Fruit fly (Drosophila melanogaster) whole organism, embryonic: ENCODE measurements around the gene CG46397.
A peak's percentile ranks its signal among the peaks of the same experiment; 100 is the strongest.

Experiments used
- Atf6 ChIP-seq: fragments of 200-800 bp; sonication (Bioruptor generic); IDR thresholded peaks from 2 replicates; pipeline ENCODE4 v1.3.6; 2022; ENCODE audit warnings: missing biosample characterization, missing genetic modification characterization
- Blimp-1 ChIP-seq: fragments of 200-800 bp; sonication (Bioruptor generic); optimal IDR thresholded peaks from 3 replicates; lab custom pipeline; 2018; ENCODE audit warnings: missing biosample characterization, missing genetic modification characterization, mild to moderate bottlenecking, moderate library complexity, missing genetic modification reagents
- CG1024 ChIP-seq: fragments of 200-800 bp; sonication (Bioruptor generic); IDR thresholded peaks from 2 replicates; pipeline ENCODE4 v1.3.6; 2022; ENCODE audit warnings: missing biosample characterization, missing genetic modification characterization
- CG10565 ChIP-seq: fragments of 200-800 bp; sonication (Bioruptor generic); optimal IDR thresholded peaks from 3 replicates; lab custom pipeline; 2016; ENCODE audit warnings: missing biosample characterization, mild to moderate bottlenecking, missing genetic modification characterization
- CG10979 ChIP-seq: fragments of 200-800 bp; sonication (Bioruptor generic); optimal IDR thresholded peaks from 2 replicates; lab custom pipeline; 2018; ENCODE audit warnings: missing biosample characterization, mild to moderate bottlenecking, missing genetic modification characterization, moderate library complexity
- CG11398 ChIP-seq: fragments of 200-800 bp; sonication (Bioruptor generic); optimal IDR thresholded peaks from 2 replicates; lab custom pipeline; 2016; ENCODE audit warnings: missing biosample characterization, missing genetic modification characterization
- CG1603 ChIP-seq: fragments of 200-800 bp; sonication (Bioruptor generic); optimal IDR thresholded peaks from 2 replicates; lab custom pipeline; 2019; ENCODE audit warnings: missing biosample characterization, mild to moderate bottlenecking, missing genetic modification characterization, moderate library complexity
- CG17385 ChIP-seq: fragments of 200-800 bp; sonication (Bioruptor generic); optimal IDR thresholded peaks from 3 replicates; lab custom pipeline; 2018; ENCODE audit warnings: missing biosample characterization, mild to moderate bottlenecking, missing genetic modification characterization
- CG18011 ChIP-seq: fragments of 200-800 bp; sonication (Bioruptor generic); optimal IDR thresholded peaks from 2 replicates; lab custom pipeline; 2017; ENCODE audit warnings: missing biosample characterization, missing genetic modification characterization, mild to moderate bottlenecking, moderate library complexity, missing genotype
- CG32532 ChIP-seq: fragments of 200-800 bp; sonication (Bioruptor generic); IDR thresholded peaks from 2 replicates; pipeline ENCODE4 v1.3.6; 2022; ENCODE audit warnings: missing biosample characterization, missing genetic modification characterization
- CG32772 ChIP-seq: fragments of 200-800 bp; sonication (Bioruptor generic); IDR thresholded peaks from 2 replicates; pipeline ENCODE4 v1.3.6; 2022; ENCODE audit warnings: missing biosample characterization, missing genetic modification characterization
- CG4328 ChIP-seq: fragments of 200-800 bp; sonication (Bioruptor generic); optimal IDR thresholded peaks from 3 replicates; lab custom pipeline; 2017; ENCODE audit warnings: missing biosample characterization, missing genetic modification reagents, missing genetic modification characterization
- CG4730 ChIP-seq: fragments of 200-800 bp; sonication (Bioruptor generic); IDR thresholded peaks from 2 replicates; pipeline ENCODE4 v1.3.6; 2022; ENCODE audit warnings: missing biosample characterization, missing genetic modification characterization
- CG6854 ChIP-seq: fragments of 200-800 bp; sonication (Bioruptor generic); optimal IDR thresholded peaks from 3 replicates; lab custom pipeline; 2017; ENCODE audit warnings: missing biosample characterization, mild to moderate bottlenecking, missing genetic modification characterization
- CG7372 ChIP-seq: fragments of 200-800 bp; sonication (Bioruptor generic); IDR thresholded peaks from 2 replicates; pipeline ENCODE4 v1.3.6; 2022; ENCODE audit warnings: missing biosample characterization, missing genetic modification characterization
- CG8388 ChIP-seq: fragments of 200-800 bp; sonication (Bioruptor generic); optimal IDR thresholded peaks from 2 replicates; lab custom pipeline; 2019; ENCODE audit warnings: missing biosample characterization, mild to moderate bottlenecking, missing genetic modification characterization, moderate library complexity
- CTCF ChIP-seq: fragments of 200-800 bp; sonication (Bioruptor generic); optimal IDR thresholded peaks from 2 replicates; lab custom pipeline; 2017; ENCODE audit warnings: missing biosample characterization, mild to moderate bottlenecking, missing genetic modification characterization, moderate library complexity
- Dip3 ChIP-seq: fragments of 200-800 bp; sonication (Bioruptor generic); optimal IDR thresholded peaks from 3 replicates; lab custom pipeline; 2016; ENCODE audit warnings: missing biosample characterization, missing genetic modification characterization
- Dp ChIP-seq: fragments of 200-800 bp; sonication (Bioruptor generic); optimal IDR thresholded peaks from 2 replicates; lab custom pipeline; 2018; ENCODE audit warnings: missing biosample characterization, mild to moderate bottlenecking, missing genetic modification characterization, moderate library complexity
- E2f2 ChIP-seq: fragments of 200-800 bp; sonication (Bioruptor generic); IDR thresholded peaks from 2 replicates; pipeline ENCODE4 v1.3.6; 2022; ENCODE audit warnings: missing biosample characterization, missing genetic modification characterization
- ERR ChIP-seq: fragments of 200-800 bp; sonication (Bioruptor generic); optimal IDR thresholded peaks from 2 replicates; lab custom pipeline; 2016; ENCODE audit warnings: missing biosample characterization, missing genetic modification characterization
- H15 ChIP-seq: fragments of 200-800 bp; sonication (Bioruptor generic); IDR thresholded peaks from 3 replicates; pipeline ENCODE4 v1.3.6; 2022; ENCODE audit warnings: missing biosample characterization, missing genetic modification characterization
- HLHmδ ChIP-seq: fragments of 200-800 bp; sonication (Bioruptor generic); optimal IDR thresholded peaks from 2 replicates; lab custom pipeline; 2018; ENCODE audit warnings: missing biosample characterization, mild to moderate bottlenecking, missing genetic modification characterization, moderate library complexity
- Hand ChIP-seq: fragments of 200-800 bp; sonication (Bioruptor generic); optimal IDR thresholded peaks from 2 replicates; lab custom pipeline; 2017; ENCODE audit warnings: mild to moderate bottlenecking, missing biosample characterization, missing genetic modification reagents, missing genetic modification characterization
- HmgD ChIP-seq: fragments of 200-800 bp; sonication (Bioruptor generic); optimal IDR thresholded peaks from 3 replicates; lab custom pipeline; 2016; ENCODE audit warnings: missing biosample characterization, missing genetic modification characterization
- Mad ChIP-seq: fragments of 200-800 bp; sonication (Bioruptor generic); optimal IDR thresholded peaks from 2 replicates; lab custom pipeline; 2016; ENCODE audit warnings: missing biosample characterization, missing genetic modification characterization
- Med ChIP-seq: fragments of 200-800 bp; sonication (Bioruptor generic); peaks from one replicate; lab custom pipeline; 2016; ENCODE audit warnings: missing biosample characterization, missing genetic modification characterization, mild to moderate bottlenecking, inconsistent platforms, moderate library complexity
- Meics ChIP-seq: fragments of 200-800 bp; sonication (Bioruptor generic); optimal IDR thresholded peaks from 2 replicates; lab custom pipeline; 2017; ENCODE audit warnings: missing biosample characterization, mild to moderate bottlenecking, missing genetic modification characterization
- NfI ChIP-seq: fragments of 200-800 bp; sonication (Bioruptor generic); optimal IDR thresholded peaks from 3 replicates; lab custom pipeline; 2018; ENCODE audit warnings: missing biosample characterization, mild to moderate bottlenecking, missing genetic modification characterization, moderate library complexity
- Ravus ChIP-seq: fragments of 200-800 bp; sonication (Bioruptor generic); IDR thresholded peaks from 2 replicates; pipeline ENCODE4 v1.3.6; 2022; ENCODE audit warnings: missing biosample characterization, missing genetic modification characterization
- Rfx ChIP-seq: fragments of 200-800 bp; sonication (Bioruptor generic); IDR thresholded peaks from 2 replicates; pipeline ENCODE4 v1.3.6; 2022; ENCODE audit warnings: missing biosample characterization, missing genetic modification characterization
- Scr ChIP-seq: fragments of 200-800 bp; sonication (Bioruptor generic); IDR thresholded peaks from 2 replicates; pipeline ENCODE4 v1.3.6; 2022; ENCODE audit warnings: missing biosample characterization, missing genetic modification characterization; ENCODE audit not compliant: partially characterized antibody
- Sox100B ChIP-seq: fragments of 200-800 bp; sonication (Bioruptor generic); optimal IDR thresholded peaks from 3 replicates; lab custom pipeline; 2018; ENCODE audit warnings: missing biosample characterization, mild to moderate bottlenecking, missing genetic modification characterization
- Sry-δ ChIP-seq: fragments of 200-800 bp; sonication (Bioruptor generic); optimal IDR thresholded peaks from 2 replicates; lab custom pipeline; 2016; ENCODE audit warnings: missing biosample characterization, missing genetic modification characterization
- al ChIP-seq: fragments of 200-800 bp; sonication (Bioruptor generic); IDR thresholded peaks from 2 replicates; pipeline ENCODE4 v1.3.6; 2022; ENCODE audit warnings: missing biosample characterization, missing genetic modification characterization
- bab2 ChIP-seq: fragments of 200-800 bp; sonication (Bioruptor generic); optimal IDR thresholded peaks from 2 replicates; lab custom pipeline; 2016; ENCODE audit warnings: missing biosample characterization, missing genetic modification characterization
- cwo ChIP-seq: fragments of 200-800 bp; sonication (Bioruptor generic); optimal IDR thresholded peaks from 3 replicates; lab custom pipeline; 2017; ENCODE audit warnings: missing biosample characterization, missing genetic modification characterization, mild to moderate bottlenecking, moderate library complexity, missing genetic modification reagents
- dmrt99B ChIP-seq: fragments of 200-800 bp; sonication (Bioruptor generic); optimal IDR thresholded peaks from 2 replicates; lab custom pipeline; 2018; ENCODE audit warnings: missing biosample characterization, mild to moderate bottlenecking, missing genetic modification characterization, moderate library complexity
- grau ChIP-seq: fragments of 200-800 bp; optimal IDR thresholded peaks from 3 replicates; lab custom pipeline; 2019; ENCODE audit warnings: missing biosample characterization, mild to moderate bottlenecking, missing genetic modification characterization, moderate library complexity
- nmo ChIP-seq: fragments of 200-800 bp; sonication (Bioruptor generic); optimal IDR thresholded peaks from 2 replicates; lab custom pipeline; 2018; ENCODE audit warnings: missing biosample characterization, mild to moderate bottlenecking, missing genetic modification characterization, moderate library complexity
- otp ChIP-seq: fragments of 200-800 bp; sonication (Bioruptor generic); IDR thresholded peaks from 3 replicates; pipeline ENCODE4, ENCODE4 v1.3.6; 2022; ENCODE audit warnings: missing biosample characterization, missing genetic modification characterization
- p53 ChIP-seq: fragments of 200-800 bp; sonication (Bioruptor generic); optimal IDR thresholded peaks from 2 replicates; lab custom pipeline; 2016; ENCODE audit warnings: missing biosample characterization, missing genetic modification characterization
- pan ChIP-seq, 4 experiments: fragments of >200 bp in 3 of 4; fragments of 200-800 bp in 1 of 4; sonication (Bioruptor generic) in 1 of 4; optimal IDR thresholded peaks in 3 of 4; IDR thresholded peaks in 1 of 4; 2 replicates each; pipeline versions ENCODE4 v1.3.6 to Lab custom; 2017 to 2022; ENCODE audit warnings: missing biosample characterization in 2 of 4, missing genetic modification characterization in 2 of 4, mixed read lengths in 1 of 4
- prd ChIP-seq, 3 experiments: fragments of >200 bp in 2 of 3; fragments of 200-800 bp in 1 of 3; sonication (Bioruptor generic) in 1 of 3; optimal IDR thresholded peaks in 2 of 3; IDR thresholded peaks in 1 of 3; 2 replicates in 2 of 3; 3 replicates in 1 of 3; pipeline versions ENCODE4 v1.3.6 to Lab custom; 2017 to 2022; ENCODE audit warnings: missing biosample characterization in 1 of 3, missing genetic modification characterization in 1 of 3
- sd ChIP-seq: fragments of 200-800 bp; sonication (Bioruptor generic); optimal IDR thresholded peaks from 3 replicates; lab custom pipeline; 2018; ENCODE audit warnings: missing biosample characterization, mild to moderate bottlenecking, missing genetic modification characterization, moderate library complexity
- so ChIP-seq: fragments of 200-800 bp; sonication (Bioruptor generic); IDR thresholded peaks from 3 replicates; pipeline ENCODE4 v1.3.6; 2022; ENCODE audit warnings: missing biosample characterization, missing genetic modification characterization
- unpg ChIP-seq: fragments of 200-800 bp; sonication (Bioruptor generic); optimal IDR thresholded peaks from 3 replicates; lab custom pipeline; 2018; ENCODE audit warnings: missing biosample characterization, mild to moderate bottlenecking, missing genetic modification characterization, moderate library complexity

Gene CG46397

dm6 chr2L:8952194-8953037 is 5.3 kb downstream of the CG46397 start (continued):
- TF ChIP-seq pan (optimal IDR thresholded peaks at IDR 0.05; lab: Kevin White, UChicago) (no peak), pan (GFP tag; optimal IDR thresholded peaks at IDR 0.05 in 1 of 2, IDR thresholded peaks at IDR 0.05 in 1 of 2) (peak in 1 of 2 experiments; percentile 59), Sry-δ (GFP tag; lab: Kevin White, UChicago) (peak; percentile 10), Ravus (GFP tag; lab: Robert Waterston, UW) (no peak), CG6854 (GFP tag; lab: Kevin White, UChicago) (no peak), E2f2 (GFP tag; lab: Robert Waterston, UW) (peak; percentile 58), ERR (GFP tag; lab: Kevin White, UChicago) (no peak), Med (GFP tag; lab: Kevin White, UChicago) (peak; percentile 93), NfI (GFP tag; lab: Kevin White, UChicago) (peak; percentile 15), CG7372 (no peak; the same call in 1 of the 2 replicates), nmo (GFP tag; lab: Kevin White, UChicago) (peak; percentile 14), Dip3 (GFP tag; lab: Kevin White, UChicago) (peak; percentile 31), CG32772 (GFP tag; lab: Robert Waterston, UW) (peak; percentile 67), CG8388 (GFP tag; lab: Kevin White, UChicago) (peak; percentile 42), Dp (GFP tag; lab: Kevin White, UChicago) (peak; percentile 14), CG18011 (GFP tag; lab: Kevin White, UChicago) (peak; percentile 97), sd (tag; lab: Kevin White, UChicago) (peak; percentile 32), p53 (GFP tag; lab: Kevin White, UChicago) (no peak), Blimp-1 (GFP tag; lab: Kevin White, UChicago) (peak; percentile 35), HmgD (GFP tag; lab: Kevin White, UChicago) (peak; percentile 49), Rfx (GFP tag; lab: Robert Waterston, UW) (peak; percentile 71), CG1024 (GFP tag; lab: Robert Waterston, UW) (no peak), H15 (GFP tag; lab: Robert Waterston, UW) (no peak), HLHmδ (GFP tag; lab: Kevin White, UChicago) (no peak), CG32532 (GFP tag; lab: Robert Waterston, UW) (peak; percentile 70), Atf6 (GFP tag; lab: Robert Waterston, UW) (peak; percentile 66), al (GFP tag; lab: Robert Waterston, UW) (peak; percentile 25; the same call in 1 of the 2 replicates), so (GFP tag; lab: Robert Waterston, UW) (no peak), unpg (GFP tag; lab: Kevin White, UChicago) (peak; percentile 42), cwo (GFP tag; lab: Kevin White, UChicago) (peak; percentile 61), CTCF (GFP tag; lab: Kevin White, UChicago) (peak; percentile 76), Scr (GFP tag; lab: Robert Waterston, UW) (peak; percentile 51; the same call in 1 of the 2 replicates), Meics (GFP tag; lab: Kevin White, UChicago) (peak; percentile 77), CG17385 (peak; percentile 36), CG11398 (GFP tag; lab: Kevin White, UChicago) (peak; percentile 12), CG1603 (tag; lab: Kevin White, UChicago) (peak; percentile 64), grau (peak; percentile 47), dmrt99B (peak; percentile 37), CG4730 (0 out of 2 replicates have a peak, but pooled peaks have one; percentile 26), CG10565 (GFP tag; lab: Kevin White, UChicago) (no peak), otp (peak; percentile 38; the same call in 1 of the 3 replicates), prd (optimal IDR thresholded peaks at IDR 0.05; lab: Kevin White, UChicago) (no peak), prd (GFP tag; IDR thresholded peaks at IDR 0.05; lab: Robert Waterston, UW) (peak; percentile 62; the same call in 2 of the 3 replicates), CG10979 (tag; lab: Kevin White, UChicago) (peak; percentile 27), CG4328 (GFP tag; lab: Kevin White, UChicago) (peak; percentile 15), Sox100B (GFP tag; lab: Kevin White, UChicago) (no peak), Mad (GFP tag; lab: Kevin White, UChicago) (peak; percentile 1), bab2 (GFP tag; lab: Kevin White, UChicago) (peak; percentile 40), Hand (GFP tag; lab: Kevin White, UChicago) (no peak)
